Worm (Caenorhabditis elegans) whole organism, mixed stage, embryonic: Measurements from ENCODE around the gene ZK813.5.

Source experiments
- M03D4.4 ChIP-seq: sonication (generic microtip); optimal IDR thresholded peaks from 2 replicates; lab custom pipeline; 2017; ENCODE audit warnings: mild to moderate bottlenecking, missing genetic modification characterization, missing compliant biosample characterization
- bed-3 ChIP-seq: fragments of 200-800 bp; sonication (Bioruptor generic); optimal IDR thresholded peaks from 3 replicates; lab custom pipeline; 2018; ENCODE audit warnings: mild to moderate bottlenecking, missing genetic modification characterization, moderate library complexity, missing compliant biosample characterization
- blmp-1 ChIP-seq: fragments of 150-350 bp; optimal IDR thresholded peaks from 2 replicates; lab custom pipeline; 2014; ENCODE audit warnings: missing biosample characterization, missing genetic modification characterization
- ceh-39 ChIP-seq: fragments of 150-350 bp; optimal IDR thresholded peaks from 2 replicates; lab custom pipeline; 2014; ENCODE audit warnings: missing biosample characterization, missing genetic modification characterization
- ceh-43 ChIP-seq: fragments of 200-800 bp; sonication (Bioruptor generic); optimal IDR thresholded peaks from 2 replicates; lab custom pipeline; 2018; ENCODE audit warnings: mild to moderate bottlenecking, missing genetic modification characterization, moderate library complexity, missing compliant biosample characterization
- ces-1 ChIP-seq: fragments of 150-350 bp; optimal IDR thresholded peaks from 2 replicates; lab custom pipeline; 2014; ENCODE audit warnings: missing biosample characterization, missing genetic modification reagents, missing genetic modification characterization
- cnd-1 ChIP-seq: fragments of 200-800 bp; sonication (Bioruptor generic); optimal IDR thresholded peaks from 2 replicates; lab custom pipeline; 2018; ENCODE audit warnings: mild to moderate bottlenecking, missing genetic modification characterization, missing compliant biosample characterization
- drap-1 ChIP-seq: fragments of 200-800 bp; sonication (Bioruptor generic); optimal IDR thresholded peaks from 3 replicates; lab custom pipeline; 2018; ENCODE audit warnings: mild to moderate bottlenecking, missing genetic modification characterization, missing compliant biosample characterization
- elt-1 ChIP-seq: sonication (generic microtip); optimal IDR thresholded peaks from 2 replicates; lab custom pipeline; 2017; ENCODE audit warnings: missing genetic modification characterization, mild to moderate bottlenecking, missing compliant biosample characterization, antibody characterized with exemption, moderate library complexity, borderline replicate concordance; ENCODE audit not compliant: insufficient read depth
- elt-3 ChIP-seq: fragments of 150-350 bp; optimal IDR thresholded peaks from 2 replicates; lab custom pipeline; 2014; ENCODE audit warnings: missing biosample characterization, missing genetic modification characterization
- flh-1 ChIP-seq: fragments of 200-800 bp; sonication (Bioruptor generic); optimal IDR thresholded peaks from 2 replicates; lab custom pipeline; 2018; ENCODE audit warnings: mild to moderate bottlenecking, missing genetic modification characterization, moderate library complexity, missing compliant biosample characterization
- ham-2 ChIP-seq: fragments of 200-800 bp; sonication (Bioruptor generic); optimal IDR thresholded peaks from 2 replicates; lab custom pipeline; 2018; ENCODE audit warnings: mild to moderate bottlenecking, missing genetic modification characterization, missing compliant biosample characterization
- hlh-1 ChIP-seq: fragments of 150-350 bp; optimal IDR thresholded peaks from 2 replicates; lab custom pipeline; 2014; ENCODE audit warnings: missing biosample characterization, missing genetic modification reagents, missing genetic modification characterization
- lin-13 ChIP-seq: fragments of 150-350 bp; optimal IDR thresholded peaks from 2 replicates; lab custom pipeline; 2014; ENCODE audit warnings: missing biosample characterization, missing genetic modification characterization
- lin-32 ChIP-seq: fragments of 200-800 bp; sonication (Bioruptor generic); optimal IDR thresholded peaks from 2 replicates; lab custom pipeline; 2018; ENCODE audit warnings: mild to moderate bottlenecking, missing genetic modification characterization, missing compliant biosample characterization
- lsy-2 ChIP-seq: fragments of 150-350 bp; optimal IDR thresholded peaks from 2 replicates; lab custom pipeline; 2014; ENCODE audit warnings: missing biosample characterization, missing genetic modification characterization
- mab-5 ChIP-seq: fragments of 150-350 bp; optimal IDR thresholded peaks from 2 replicates; lab custom pipeline; 2014; ENCODE audit warnings: missing biosample characterization, missing genetic modification characterization
- mep-1 ChIP-seq: fragments of 150-350 bp; optimal IDR thresholded peaks from 2 replicates; lab custom pipeline; 2017; ENCODE audit warnings: missing biosample characterization, missing genetic modification reagents, missing genetic modification characterization, inconsistent platforms
- mls-2 ChIP-seq: sonication (generic microtip); optimal IDR thresholded peaks from 2 replicates; lab custom pipeline; 2016; ENCODE audit warnings: mild to moderate bottlenecking, missing genetic modification characterization, moderate library complexity, missing compliant biosample characterization
- nhr-12 ChIP-seq: fragments of 150-350 bp; optimal IDR thresholded peaks from 2 replicates; lab custom pipeline; 2014; ENCODE audit warnings: missing biosample characterization, missing genetic modification characterization
- nhr-237 ChIP-seq: fragments of 150-350 bp; optimal IDR thresholded peaks from 2 replicates; lab custom pipeline; 2014; ENCODE audit warnings: missing biosample characterization, missing genetic modification characterization
- nhr-28 ChIP-seq: fragments of 150-350 bp; optimal IDR thresholded peaks from 2 replicates; lab custom pipeline; 2014; ENCODE audit warnings: missing biosample characterization, missing genetic modification characterization
- pha-4 ChIP-seq: fragments of 150-350 bp; optimal IDR thresholded peaks from 2 replicates; lab custom pipeline; 2018; ENCODE audit warnings: missing biosample characterization, missing genetic modification reagents, missing genetic modification characterization
- sem-2 ChIP-seq: fragments of 200-800 bp; sonication (Bioruptor generic); optimal IDR thresholded peaks from 2 replicates; lab custom pipeline; 2018; ENCODE audit warnings: mild to moderate bottlenecking, missing genetic modification characterization, missing compliant biosample characterization
- snpc-4 ChIP-seq: fragments of 150-350 bp; optimal IDR thresholded peaks from 2 replicates; lab custom pipeline; 2014; ENCODE audit warnings: missing biosample characterization, missing genetic modification characterization
- sptf-1 ChIP-seq: sonication (generic microtip); optimal IDR thresholded peaks from 2 replicates; lab custom pipeline; 2017; ENCODE audit warnings: mild to moderate bottlenecking, missing genetic modification characterization, moderate library complexity, missing compliant biosample characterization
- tbx-8 ChIP-seq: fragments of 200-800 bp; sonication (Bioruptor generic); optimal IDR thresholded peaks from 2 replicates; lab custom pipeline; 2018; ENCODE audit warnings: mild to moderate bottlenecking, missing genetic modification characterization, moderate library complexity, missing compliant biosample characterization
- unc-120 ChIP-seq: sonication (generic microtip); optimal IDR thresholded peaks from 2 replicates; lab custom pipeline; 2017; ENCODE audit warnings: missing genetic modification characterization, missing compliant biosample characterization; ENCODE audit not compliant: poor library complexity, severe bottlenecking
- unc-62 ChIP-seq: fragments of 150-350 bp; optimal IDR thresholded peaks from 2 replicates; lab custom pipeline; 2014; ENCODE audit warnings: missing biosample characterization, missing genetic modification reagents, missing genetic modification characterization
- zip-8 ChIP-seq: fragments of 150-350 bp; optimal IDR thresholded peaks from 2 replicates; lab custom pipeline; 2014; ENCODE audit warnings: missing biosample characterization, missing genetic modification characterization

ZK813.5 gene

ce11 chrX:3463875-3464274, 12.9 kb upstream of the ZK813.5 start:
- TF ChIP-seq lin-32 (GFP tag; lab: Kevin White, UChicago) (no peak), unc-62 (peak; percentile 76)

- peak; percentile 96 for TF ChIP-seq elt-1 (tag; lab: Kevin White, UChicago)
- TF ChIP-seq lin-32 (GFP tag; lab: Kevin White, UChicago): no peak
Observed at ce11 chrX:3462086-3462485, 11.1 kb upstream of the ZK813.5 start.

ce11 chrX:3455561-3455960, 4.5 kb upstream of the ZK813.5 start:
- TF ChIP-seq M03D4.4 (no peak), ceh-43 (GFP tag; lab: Kevin White, UChicago) (peak; percentile 11), hlh-1 (tag; lab: Kevin White, UChicago) (peak; percentile 73), unc-120 (tag; lab: Kevin White, UChicago) (peak; percentile 62), mab-5 (tag; lab: Kevin White, UChicago) (peak; percentile 62), pha-4 (tag; lab: Kevin White, UChicago) (no peak), ceh-39 (no peak), unc-62 (peak; percentile 90)

- no peak for TF ChIP-seq mep-1 (tag; lab: Kevin White, UChicago)
- no peak for TF ChIP-seq zip-8 (tag; lab: Kevin White, UChicago)
- TF ChIP-seq ham-2: no peak
- TF ChIP-seq nhr-12: no peak
- TF ChIP-seq lin-13 (tag; lab: Kevin White, UChicago): no peak
- no peak for TF ChIP-seq snpc-4 (tag; lab: Kevin White, UChicago)
- no peak for TF ChIP-seq mls-2 (tag; lab: Kevin White, UChicago)
- no peak for TF ChIP-seq lsy-2 (tag; lab: Kevin White, UChicago)
- no peak for TF ChIP-seq nhr-28 (tag; lab: Kevin White, UChicago)
- TF ChIP-seq lin-32 (GFP tag; lab: Kevin White, UChicago): no peak
- no peak for TF ChIP-seq cnd-1 (tag; lab: Kevin White, UChicago)
- TF ChIP-seq tbx-8 (GFP tag; lab: Kevin White, UChicago): no peak
- TF ChIP-seq hlh-1 (tag; lab: Kevin White, UChicago): no peak
- TF ChIP-seq M03D4.4: no peak
- no peak for TF ChIP-seq sem-2
Observed at ce11 chrX:3453870-3454269, 2.8 kb upstream of the ZK813.5 start.

- no peak for TF ChIP-seq ceh-43 (GFP tag; lab: Kevin White, UChicago)
- TF ChIP-seq flh-1 (GFP tag; lab: Kevin White, UChicago): no peak
- TF ChIP-seq bed-3 (GFP tag; lab: Kevin White, UChicago): no peak
- no peak for TF ChIP-seq ham-2
- no peak for TF ChIP-seq mab-5 (tag; lab: Kevin White, UChicago)
- no peak for TF ChIP-seq blmp-1 (tag; lab: Kevin White, UChicago)
- no peak for TF ChIP-seq tbx-8 (GFP tag; lab: Kevin White, UChicago)
- no peak for TF ChIP-seq drap-1 (GFP tag; lab: Kevin White, UChicago)
- TF ChIP-seq nhr-12: no peak
- TF ChIP-seq unc-120 (tag; lab: Kevin White, UChicago): no peak
- TF ChIP-seq elt-3: no peak
Observed at ce11 chrX:3446011-3446410, 5.0 kb downstream of the ZK813.5 start, which contains the start of gene ZK813.1. ZK813.1 (plus strand) TSS chrX:3446311.

- no peak for TF ChIP-seq tbx-8 (GFP tag; lab: Kevin White, UChicago)
- TF ChIP-seq drap-1 (GFP tag; lab: Kevin White, UChicago): no peak
- no peak for TF ChIP-seq lsy-2 (tag; lab: Kevin White, UChicago)
- no peak for TF ChIP-seq bed-3 (GFP tag; lab: Kevin White, UChicago)
- TF ChIP-seq ces-1 (GFP tag; lab: Kevin White, UChicago): no peak
- no peak for TF ChIP-seq cnd-1 (tag; lab: Kevin White, UChicago)
- no peak for TF ChIP-seq nhr-237 (tag; lab: Kevin White, UChicago)
- TF ChIP-seq nhr-28 (tag; lab: Kevin White, UChicago): no peak
- TF ChIP-seq hlh-1 (tag; lab: Kevin White, UChicago): no peak
- no peak for TF ChIP-seq ceh-39
- no peak for TF ChIP-seq sptf-1 (tag; lab: Kevin White, UChicago)
- TF ChIP-seq elt-3: no peak
- TF ChIP-seq snpc-4 (tag; lab: Kevin White, UChicago): no peak
- no peak for TF ChIP-seq lin-13 (tag; lab: Kevin White, UChicago)
Observed at ce11 chrX:3444514-3444913, 6.5 kb downstream of the ZK813.5 start, which contains the start of gene ZK813.7. ZK813.7 (plus strand) TSS chrX:3444814.
